Fruit fly (Drosophila melanogaster): ENCODE measurements around the gene CG3588.
A peak's percentile ranks its signal among the peaks of the same experiment; 100 is the strongest.

The CG3588 gene

DNA sequence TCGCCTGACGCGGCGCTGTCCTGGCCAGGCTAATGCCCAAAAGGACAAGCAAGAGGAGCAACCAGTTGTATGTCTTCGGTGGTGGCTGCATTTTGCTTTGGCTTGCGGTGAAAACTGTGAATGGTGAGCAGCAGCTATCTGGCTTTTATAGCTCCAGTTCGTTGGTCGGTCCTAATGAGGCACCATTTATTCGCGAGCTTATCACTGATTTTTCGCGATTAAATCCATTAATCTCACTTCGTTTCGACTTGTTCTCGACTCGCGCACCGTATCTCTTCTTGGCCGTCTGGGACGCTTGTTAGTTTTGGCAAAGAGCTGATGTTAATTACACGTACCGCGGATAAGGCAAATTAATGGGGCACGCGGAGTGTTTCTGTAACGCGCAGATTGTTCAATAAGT is 43.1 kb upstream of the CG3588 start, which contains the start of gene CG14417:
TSS of gene CG14417 (minus strand) at position 101 of the 400 bp plus-strand sequence.
- TF ChIP-seq CG17829 (tag; optimal IDR thresholded peaks at IDR 0.05) (no peak), nau (GFP tag; optimal IDR thresholded peaks at IDR 0.05) (no peak)

dm6 chrX:2877070-2877469 is 42.5 kb upstream of the CG3588 start:
- no peak for TF ChIP-seq CG4730 (GFP tag; IDR thresholded peaks at IDR 0.05)
- no peak for TF ChIP-seq E2f2 (GFP tag; IDR thresholded peaks at IDR 0.05)
- peak; percentile 70 for TF ChIP-seq CG10321 (GFP tag; IDR thresholded peaks at IDR 0.05)
- TF ChIP-seq en (GFP tag; optimal IDR thresholded peaks at IDR 0.05): no peak
- no peak for TF ChIP-seq lbe (GFP tag; optimal IDR thresholded peaks at IDR 0.05)
- TF ChIP-seq otp (GFP tag; IDR thresholded peaks at IDR 0.05): no peak
- TF ChIP-seq fd64A (GFP tag; optimal IDR thresholded peaks at IDR 0.05): no peak
- TF ChIP-seq Ets65A (GFP tag): peak; percentile 70
- no peak for TF ChIP-seq sim (GFP tag; IDR thresholded peaks at IDR 0.05)
- no peak for TF ChIP-seq schlank (tag; optimal IDR thresholded peaks at IDR 0.05)
- TF ChIP-seq dan (GFP tag; IDR thresholded peaks at IDR 0.05): no peak
- TF ChIP-seq Trl (optimal IDR thresholded peaks at IDR 0.05): no peak
- TF ChIP-seq Trl (GFP tag; optimal IDR thresholded peaks at IDR 0.05): no peak

DNA sequence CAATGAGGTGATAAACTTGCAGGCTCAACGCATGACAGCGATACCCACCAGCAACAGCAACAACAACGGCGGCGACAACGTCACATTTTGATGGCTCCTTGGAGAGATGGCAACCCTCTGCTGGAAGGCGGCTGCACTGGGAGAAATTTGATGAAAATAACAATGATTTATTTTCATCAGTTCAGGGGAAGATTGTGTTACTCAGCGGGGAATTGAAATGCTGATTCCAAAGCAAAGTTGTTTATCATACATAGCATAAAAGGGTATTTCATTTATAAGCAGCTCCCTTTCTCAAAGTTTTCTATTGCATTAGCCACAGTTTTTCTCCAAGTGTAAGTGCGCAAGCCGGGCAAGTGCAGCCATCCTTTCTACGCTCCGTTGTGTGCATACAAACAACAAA is 38.9 kb upstream of the CG3588 start:
- no peak for TF ChIP-seq phol (tag; optimal IDR thresholded peaks at IDR 0.05)
- TF ChIP-seq ewg (GFP tag; optimal IDR thresholded peaks at IDR 0.05): no peak
- TF ChIP-seq HLH54F (GFP tag; optimal IDR thresholded peaks at IDR 0.05): no peak
- no peak for TF ChIP-seq CG18599 (GFP tag; optimal IDR thresholded peaks at IDR 0.05)
- no peak for TF ChIP-seq sc (optimal IDR thresholded peaks at IDR 0.05)
- no peak for TF ChIP-seq sc (GFP tag; optimal IDR thresholded peaks at IDR 0.05)
- no peak for TF ChIP-seq Hand (GFP tag; optimal IDR thresholded peaks at IDR 0.05)
- TF ChIP-seq NFAT (GFP tag; IDR thresholded peaks at IDR 0.05): no peak
- TF ChIP-seq pnt (GFP tag; optimal IDR thresholded peaks at IDR 0.05): no peak
- no peak for TF ChIP-seq Bgb (GFP tag; IDR thresholded peaks at IDR 0.05; ENCODE audit: partially characterized antibody)
- no peak for TF ChIP-seq dmrt99B (tag; optimal IDR thresholded peaks at IDR 0.05)
- no peak for TF ChIP-seq tin (GFP tag; optimal IDR thresholded peaks at IDR 0.05)

DNA sequence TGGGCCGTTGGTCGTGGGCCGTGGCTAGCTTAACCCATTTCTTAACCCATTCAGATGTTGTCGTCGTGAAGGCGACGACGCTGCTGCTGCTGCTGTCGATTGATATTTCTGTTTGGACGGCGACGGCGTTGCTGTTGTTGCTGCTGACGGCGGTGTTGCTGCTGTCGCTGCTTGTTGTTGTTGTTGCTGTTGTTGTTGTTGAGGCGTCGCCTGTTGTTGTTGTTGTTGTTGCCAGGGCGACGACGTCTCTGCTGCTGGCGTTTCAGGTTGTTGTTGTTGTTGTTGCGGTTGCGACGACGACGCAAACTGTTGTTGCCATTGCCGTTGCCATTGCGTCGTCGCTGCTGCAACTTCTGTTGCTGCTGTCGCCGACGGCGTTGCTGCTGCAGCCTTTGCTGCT is 37.1 kb upstream of the CG3588 start:
- TF ChIP-seq Hr78 (GFP tag; optimal IDR thresholded peaks at IDR 0.05): peak in 1 of 2 experiments; percentile 60
- TF ChIP-seq MBD-R2 (GFP tag; IDR thresholded peaks at IDR 0.05): no peak
- peak; percentile 95 for TF ChIP-seq CG4360 (GFP tag; IDR thresholded peaks at IDR 0.05)

DNA sequence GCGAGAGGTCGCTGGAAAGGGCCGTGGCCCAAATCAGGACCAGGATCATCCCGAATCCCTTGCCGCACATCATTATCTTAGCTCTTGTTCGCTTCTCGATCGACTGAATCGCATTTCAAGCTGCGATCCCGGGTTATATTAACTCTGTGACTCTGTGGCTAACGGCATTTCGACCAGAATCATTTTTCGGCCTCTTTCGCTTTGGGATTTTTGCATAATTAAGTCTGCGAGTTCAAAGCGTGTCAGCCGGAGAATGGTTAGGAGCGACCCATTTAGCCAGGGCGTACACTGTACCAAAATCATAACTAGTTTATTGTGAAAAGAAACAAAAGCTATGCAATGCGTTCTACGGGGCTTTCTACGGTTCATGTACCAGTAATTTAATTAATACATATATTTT is 36.0 kb upstream of the CG3588 start, which contains the start of gene CG14418:
TSS of gene CG14418 (minus strand) at position 101 of the 400 bp plus-strand sequence.
- TF ChIP-seq pnt (GFP tag; optimal IDR thresholded peaks at IDR 0.05) (no peak), bcd (GFP tag; optimal IDR thresholded peaks at IDR 0.05) (no peak), CG9215 (GFP tag; IDR thresholded peaks at IDR 0.05) (no peak), CG11696 (GFP tag; IDR thresholded peaks at IDR 0.05) (no peak), bab2 (GFP tag; optimal IDR thresholded peaks at IDR 0.05) (no peak), NfI (GFP tag; optimal IDR thresholded peaks at IDR 0.05) (no peak), Bdp1 (GFP tag; optimal IDR thresholded peaks at IDR 0.05) (no peak), CG3281 (GFP tag; optimal IDR thresholded peaks at IDR 0.05) (no peak), CG10147 (GFP tag; optimal IDR thresholded peaks at IDR 0.05) (no peak), cato (GFP tag; optimal IDR thresholded peaks at IDR 0.05; ENCODE audit: borderline replicate concordance) (no peak), HHEX (GFP tag; optimal IDR thresholded peaks at IDR 0.05) (no peak), CG11247 (GFP tag; IDR thresholded peaks at IDR 0.05) (no peak), zf30C (GFP tag; optimal IDR thresholded peaks at IDR 0.05) (no peak), ham (GFP tag; IDR thresholded peaks at IDR 0.05) (no peak), CG7963 (GFP tag; IDR thresholded peaks at IDR 0.05; ENCODE audit: partially characterized antibody) (no peak), stc (GFP tag; IDR thresholded peaks at IDR 0.05) (no peak)
